Fruit fly (Drosophila melanogaster) whole organism, embryonic: ENCODE measurements around the gene CG18649.

Experiments
- Abd-B ChIP-seq: fragments of 200-800 bp; sonication (Bioruptor generic); optimal IDR thresholded peaks from 2 replicates; lab custom pipeline; 2018; ENCODE audit warnings: missing biosample characterization, mild to moderate bottlenecking, missing genetic modification characterization, moderate library complexity
- B-H1 ChIP-seq: fragments of 200-800 bp; sonication (Bioruptor generic); IDR thresholded peaks from 3 replicates; pipeline ENCODE4 v1.3.6; 2022; ENCODE audit warnings: missing biosample characterization, missing genetic modification characterization
- Bgb ChIP-seq: fragments of 200-800 bp; sonication (Bioruptor generic); IDR thresholded peaks from 2 replicates; pipeline ENCODE4 v1.3.6; 2022; ENCODE audit warnings: missing biosample characterization, missing genetic modification characterization; ENCODE audit not compliant: partially characterized antibody
- CG10267 ChIP-seq: fragments of 200-800 bp; sonication (Bioruptor generic); optimal IDR thresholded peaks from 2 replicates; lab custom pipeline; 2018; ENCODE audit warnings: missing biosample characterization, mild to moderate bottlenecking, missing genetic modification characterization, moderate library complexity
- CG10274 ChIP-seq: fragments of 200-800 bp; sonication (Bioruptor generic); optimal IDR thresholded peaks from 3 replicates; lab custom pipeline; 2017; ENCODE audit warnings: missing biosample characterization, mild to moderate bottlenecking, missing genetic modification characterization
- CG11695 ChIP-seq: fragments of 200-800 bp; sonication (Bioruptor generic); IDR thresholded peaks from 3 replicates; pipeline ENCODE4 v1.3.6; 2022; ENCODE audit warnings: missing biosample characterization, missing genetic modification characterization
- CG1233 ChIP-seq: fragments of 200-800 bp; sonication (Bioruptor generic); optimal IDR thresholded peaks from 4 replicates; lab custom pipeline; 2018; ENCODE audit warnings: missing biosample characterization, mild to moderate bottlenecking, missing genetic modification characterization
- CG13287 ChIP-seq: fragments of 200-800 bp; sonication (Bioruptor generic); IDR thresholded peaks from 2 replicates; pipeline ENCODE4 v1.3.6; 2022; ENCODE audit warnings: missing biosample characterization, missing genetic modification characterization; ENCODE audit not compliant: partially characterized antibody
- CG15696 ChIP-seq: fragments of 200-800 bp; sonication (Bioruptor generic); optimal IDR thresholded peaks from 2 replicates; lab custom pipeline; 2019; ENCODE audit warnings: missing biosample characterization, mild to moderate bottlenecking, missing genetic modification characterization, moderate library complexity
- CG1602 ChIP-seq: fragments of 200-800 bp; sonication (Bioruptor generic); optimal IDR thresholded peaks from 3 replicates; lab custom pipeline; 2016; ENCODE audit warnings: missing biosample characterization, missing genetic modification characterization
- CG1603 ChIP-seq: fragments of 200-800 bp; sonication (Bioruptor generic); optimal IDR thresholded peaks from 2 replicates; lab custom pipeline; 2019; ENCODE audit warnings: missing biosample characterization, mild to moderate bottlenecking, missing genetic modification characterization, moderate library complexity
- CG1647 ChIP-seq: fragments of 200-800 bp; sonication (Bioruptor generic); optimal IDR thresholded peaks from 3 replicates; lab custom pipeline; 2016; ENCODE audit warnings: missing biosample characterization, missing genetic modification characterization
- CG30431 ChIP-seq: fragments of 200-800 bp; sonication (Bioruptor generic); optimal IDR thresholded peaks from 2 replicates; lab custom pipeline; 2017; ENCODE audit warnings: missing biosample characterization, missing genetic modification characterization
- CG33557 ChIP-seq: fragments of 200-800 bp; sonication (Bioruptor generic); optimal IDR thresholded peaks from 2 replicates; lab custom pipeline; 2019; ENCODE audit warnings: missing biosample characterization, mild to moderate bottlenecking, missing genetic modification characterization, moderate library complexity
- CG42726 ChIP-seq: fragments of 200-800 bp; sonication (Bioruptor generic); IDR thresholded peaks from 2 replicates; pipeline ENCODE4 v1.3.6; 2022; ENCODE audit warnings: missing biosample characterization, missing genetic modification characterization; ENCODE audit not compliant: partially characterized antibody
- CG4282 ChIP-seq: fragments of 200-800 bp; sonication (Bioruptor generic); optimal IDR thresholded peaks from 2 replicates; lab custom pipeline; 2016; ENCODE audit warnings: missing biosample characterization, missing genetic modification characterization
- CG5245 ChIP-seq: fragments of 200-800 bp; sonication (Bioruptor generic); optimal IDR thresholded peaks from 3 replicates; lab custom pipeline; 2016; ENCODE audit warnings: missing biosample characterization, missing genetic modification characterization
- CG5953 ChIP-seq: fragments of 200-800 bp; sonication (Bioruptor generic); IDR thresholded peaks from 2 replicates; pipeline ENCODE4 v1.3.6; 2022; ENCODE audit warnings: missing biosample characterization, missing genetic modification characterization
- CG6765 ChIP-seq: fragments of 200-800 bp; sonication (Bioruptor generic); optimal IDR thresholded peaks from 3 replicates; lab custom pipeline; 2017; ENCODE audit warnings: missing biosample characterization, mild to moderate bottlenecking, missing genetic modification characterization
- CG6854 ChIP-seq: fragments of 200-800 bp; sonication (Bioruptor generic); optimal IDR thresholded peaks from 3 replicates; lab custom pipeline; 2017; ENCODE audit warnings: missing biosample characterization, mild to moderate bottlenecking, missing genetic modification characterization
- CG7928 ChIP-seq: fragments of 200-800 bp; sonication (Bioruptor generic); optimal IDR thresholded peaks from 2 replicates; lab custom pipeline; 2017; ENCODE audit warnings: missing biosample characterization, mild to moderate bottlenecking, missing genetic modification characterization
- CG8944 ChIP-seq: fragments of 200-800 bp; sonication (Bioruptor generic); optimal IDR thresholded peaks from 3 replicates; lab custom pipeline; 2016; ENCODE audit warnings: missing biosample characterization, missing genetic modification characterization
- Ets97D ChIP-seq: fragments of 200-800 bp; sonication (Bioruptor generic); optimal IDR thresholded peaks from 3 replicates; lab custom pipeline; 2016; ENCODE audit warnings: missing biosample characterization, missing genetic modification characterization
- Fer1 ChIP-seq: fragments of 200-800 bp; sonication (Bioruptor generic); optimal IDR thresholded peaks from 2 replicates; lab custom pipeline; 2017; ENCODE audit warnings: missing biosample characterization, mild to moderate bottlenecking, missing genetic modification characterization
- HLH54F ChIP-seq: fragments of 200-800 bp; sonication (Bioruptor generic); optimal IDR thresholded peaks from 3 replicates; lab custom pipeline; 2016; ENCODE audit warnings: missing biosample characterization, missing genetic modification characterization
- Jarid2 ChIP-seq: fragments of 200-800 bp; sonication (Bioruptor generic); optimal IDR thresholded peaks from 3 replicates; lab custom pipeline; 2017; ENCODE audit warnings: mild to moderate bottlenecking, missing biosample characterization, missing genetic modification reagents, missing genetic modification characterization
- Oli ChIP-seq: fragments of 200-800 bp; sonication (Bioruptor generic); optimal IDR thresholded peaks from 2 replicates; lab custom pipeline; 2018; ENCODE audit warnings: missing biosample characterization, mild to moderate bottlenecking, missing genetic modification characterization, moderate library complexity
- Rx ChIP-seq: fragments of 200-800 bp; sonication (Bioruptor generic); IDR thresholded peaks from 2 replicates; pipeline ENCODE4 v1.3.6; 2022; ENCODE audit warnings: missing biosample characterization, missing genetic modification characterization
- Sox102F ChIP-seq: fragments of 200-800 bp; sonication (Bioruptor generic); optimal IDR thresholded peaks from 2 replicates; lab custom pipeline; 2018; ENCODE audit warnings: missing biosample characterization, mild to moderate bottlenecking, missing genetic modification characterization, moderate library complexity
- cg ChIP-seq: fragments of 200-800 bp; sonication (Bioruptor generic); optimal IDR thresholded peaks from 3 replicates; lab custom pipeline; 2019; ENCODE audit warnings: missing biosample characterization, mild to moderate bottlenecking, missing genetic modification characterization, moderate library complexity
- chn ChIP-seq: fragments of 200-800 bp; sonication (Bioruptor generic); optimal IDR thresholded peaks from 2 replicates; lab custom pipeline; 2016; ENCODE audit warnings: missing biosample characterization, missing genetic modification characterization
- crp ChIP-seq, 2 experiments: fragments of 200-800 bp; sonication (Bioruptor generic); optimal IDR thresholded peaks; 2 replicates in 1 of 2; 3 replicates in 1 of 2; lab custom pipeline; 2017; ENCODE audit warnings: missing biosample characterization in 2 of 2, missing genetic modification characterization in 2 of 2, mild to moderate bottlenecking in 1 of 2, moderate library complexity in 1 of 2
- da ChIP-seq: fragments of 200-800 bp; sonication (Bioruptor generic); optimal IDR thresholded peaks from 2 replicates; lab custom pipeline; 2016; ENCODE audit warnings: missing biosample characterization, missing genetic modification characterization
- dimm ChIP-seq: fragments of 200-800 bp; sonication (Bioruptor generic); IDR thresholded peaks from 2 replicates; pipeline ENCODE4 v1.3.6; 2022; ENCODE audit warnings: missing biosample characterization, missing genetic modification characterization
- ewg ChIP-seq: fragments of 200-800 bp; sonication (Bioruptor generic); optimal IDR thresholded peaks from 3 replicates; lab custom pipeline; 2017; ENCODE audit warnings: mild to moderate bottlenecking, missing biosample characterization, missing genetic modification reagents, missing genetic modification characterization
- gsb-n ChIP-seq: fragments of 200-800 bp; sonication (Bioruptor generic); optimal IDR thresholded peaks from 3 replicates; lab custom pipeline; 2018; ENCODE audit warnings: missing biosample characterization, mild to moderate bottlenecking, missing genetic modification characterization
- h ChIP-seq: fragments of >200 bp; optimal IDR thresholded peaks from 2 replicates; lab custom pipeline; 2017
- inv ChIP-seq: fragments of 200-800 bp; sonication (Bioruptor generic); IDR thresholded peaks from 2 replicates; pipeline ENCODE4 v1.3.6; 2022; ENCODE audit warnings: missing biosample characterization, missing genetic modification characterization; ENCODE audit not compliant: partially characterized antibody
- knrl ChIP-seq: fragments of 200-800 bp; sonication (Bioruptor generic); IDR thresholded peaks from 3 replicates; pipeline ENCODE4 v1.3.6; 2022; ENCODE audit warnings: missing biosample characterization, missing genetic modification characterization; ENCODE audit not compliant: partially characterized antibody
- lbe ChIP-seq: fragments of 200-800 bp; sonication (Bioruptor generic); optimal IDR thresholded peaks from 2 replicates; lab custom pipeline; 2016; ENCODE audit warnings: missing biosample characterization, mild to moderate bottlenecking, missing genetic modification characterization
- lola ChIP-seq, 3 experiments: fragments of >200 bp in 2 of 3; fragments of 200-800 bp in 1 of 3; sonication (Bioruptor generic) in 1 of 3; optimal IDR thresholded peaks; 2 replicates each; lab custom pipeline; 2017 to 2019; ENCODE audit warnings: missing biosample characterization in 3 of 3, missing genetic modification characterization in 3 of 3, mild to moderate bottlenecking in 1 of 3, moderate library complexity in 1 of 3
- onecut ChIP-seq: fragments of 200-800 bp; sonication (Bioruptor generic); IDR thresholded peaks from 2 replicates; pipeline ENCODE4 v1.3.6; 2022; ENCODE audit warnings: missing biosample characterization, missing genetic modification characterization
- pita ChIP-seq: fragments of 200-800 bp; sonication (Bioruptor generic); optimal IDR thresholded peaks from 2 replicates; lab custom pipeline; 2017; ENCODE audit warnings: missing biosample characterization, mild to moderate bottlenecking, missing genetic modification characterization
- tap ChIP-seq: fragments of 200-800 bp; optimal IDR thresholded peaks from 3 replicates; lab custom pipeline; 2019; ENCODE audit warnings: missing biosample characterization, mild to moderate bottlenecking, missing genetic modification characterization, moderate library complexity
- tio ChIP-seq: fragments of 200-800 bp; sonication (Bioruptor generic); optimal IDR thresholded peaks from 2 replicates; lab custom pipeline; 2017; ENCODE audit warnings: missing biosample characterization, missing genetic modification characterization, inconsistent platforms
- trem ChIP-seq: fragments of 200-800 bp; optimal IDR thresholded peaks from 3 replicates; lab custom pipeline; 2019; ENCODE audit warnings: missing biosample characterization, mild to moderate bottlenecking, missing genetic modification characterization, moderate library complexity
- zfh2 ChIP-seq: fragments of 200-800 bp; sonication (Bioruptor generic); optimal IDR thresholded peaks from 2 replicates; lab custom pipeline; 2016; ENCODE audit warnings: missing biosample characterization, missing genetic modification characterization

CG18649 gene

DNA sequence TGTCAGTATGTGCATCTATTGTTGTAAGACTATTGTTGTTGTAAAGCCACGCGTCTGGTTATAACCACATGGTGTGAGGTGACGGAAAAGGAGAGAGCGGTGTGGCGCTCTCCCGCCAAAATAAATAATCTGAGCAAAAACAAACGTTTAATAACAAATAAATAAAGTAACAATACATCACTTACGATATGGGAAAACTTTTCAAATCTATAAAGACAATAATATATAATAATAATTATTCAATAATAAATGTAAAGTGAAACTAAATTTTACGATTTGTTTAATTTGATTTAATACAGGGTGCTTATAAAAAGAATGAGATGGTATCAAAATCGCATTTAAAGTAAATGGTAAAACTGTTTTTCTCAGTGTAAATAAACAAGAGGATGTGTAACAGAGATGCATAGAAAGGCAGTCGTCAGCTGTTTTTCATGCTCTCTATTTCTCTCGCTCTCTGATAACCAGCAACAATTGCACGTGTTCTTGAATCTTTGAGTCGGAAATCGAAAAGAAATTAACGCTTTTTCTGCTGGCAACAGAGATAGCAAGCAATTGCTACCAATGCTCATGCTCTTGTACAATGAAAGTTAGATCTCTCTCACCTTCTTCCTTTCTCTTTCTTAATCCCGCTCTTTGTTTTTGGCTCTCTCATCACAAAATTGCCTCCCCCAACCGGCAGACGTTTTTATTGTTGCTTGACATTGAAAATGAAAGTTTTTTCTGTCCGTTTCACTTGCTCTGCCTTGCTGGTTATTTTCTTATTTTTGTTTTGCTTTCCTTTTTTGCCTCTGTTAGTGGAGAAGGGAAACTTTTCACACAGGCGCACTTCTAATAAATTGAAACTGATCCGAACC, 45.0 kb upstream of the CG18649 start (continued):
- TF ChIP-seq CG1602 (GFP tag; lab: Kevin White, UChicago) (peak; percentile 53), CG1603 (tag; lab: Kevin White, UChicago) (peak; percentile 64), inv (GFP tag; lab: Robert Waterston, UW) (no peak), Rx (peak; percentile 31), CG6854 (GFP tag; lab: Kevin White, UChicago) (peak; percentile 81), CG1647 (no peak), CG42726 (no peak), CG10267 (tag; lab: Kevin White, UChicago) (peak; percentile 94), onecut (GFP tag; lab: Robert Waterston, UW) (peak; percentile 69; the same call in 1 of the 2 replicates), Abd-B (GFP tag; lab: Kevin White, UChicago) (peak; percentile 52), CG13287 (no peak), Oli (peak; percentile 80), zfh2 (GFP tag; lab: Kevin White, UChicago) (no peak), CG1233 (GFP tag; lab: Kevin White, UChicago) (peak; percentile 93), CG6765 (GFP tag; lab: Kevin White, UChicago) (peak; percentile 88), chn (GFP tag; lab: Kevin White, UChicago) (no peak), CG11695 (GFP tag; lab: Robert Waterston, UW) (peak; percentile 93), lola (GFP tag; optimal IDR thresholded peaks at IDR 0.05; lab: Kevin White, UChicago) (peak in 1 of 3 experiments; percentile 87), CG5245 (GFP tag; lab: Kevin White, UChicago) (peak; percentile 37), CG7928 (GFP tag; lab: Kevin White, UChicago) (peak; percentile 5), crp (GFP tag; optimal IDR thresholded peaks at IDR 0.05; lab: Kevin White, UChicago) (peak in 1 of 2 experiments; percentile 76), tio (GFP tag; lab: Kevin White, UChicago) (peak; percentile 78), CG8944 (GFP tag; lab: Kevin White, UChicago) (no peak), CG33557 (peak; percentile 79), pita (no peak), Ets97D (GFP tag; lab: Kevin White, UChicago) (no peak), Fer1 (peak; percentile 89), HLH54F (GFP tag; lab: Kevin White, UChicago) (peak; percentile 2), CG5953 (GFP tag; lab: Robert Waterston, UW) (peak; percentile 63; the same call in 1 of the 2 replicates), Bgb (GFP tag; lab: Robert Waterston, UW) (no peak; the same call in 1 of the 2 replicates), dimm (GFP tag; lab: Robert Waterston, UW) (no peak), Sox102F (GFP tag; lab: Kevin White, UChicago) (peak; percentile 85), CG10274 (GFP tag; lab: Kevin White, UChicago) (peak; percentile 31), da (no peak), ewg (peak; percentile 55), trem (tag; lab: Kevin White, UChicago) (peak; percentile 95), CG30431 (GFP tag; lab: Kevin White, UChicago) (peak; percentile 6), lbe (GFP tag; lab: Kevin White, UChicago) (peak; percentile 72), h (lab: Kevin White, UChicago) (no peak), CG15696 (tag; lab: Kevin White, UChicago) (peak; percentile 81), gsb-n (tag; lab: Kevin White, UChicago) (peak; percentile 96), tap (tag; lab: Kevin White, UChicago) (peak; percentile 94), CG4282 (GFP tag; lab: Kevin White, UChicago) (no peak), B-H1 (GFP tag; lab: Robert Waterston, UW) (peak; percentile 71; the same call in 1 of the 3 replicates), Jarid2 (GFP tag; lab: Kevin White, UChicago) (peak; percentile 43), cg (GFP tag; lab: Kevin White, UChicago) (no peak), knrl (GFP tag; lab: Robert Waterston, UW) (no peak)
